Worm (Caenorhabditis elegans) whole organism, midembryonic: ENCODE measurements around the gene cpg-1.

Experiments
- T22C8.4 ChIP-seq: fragments of 200-800 bp; sonication (Bioruptor generic); IDR thresholded peaks from 2 replicates; pipeline ENCODE4 v1.3.6; 2022; ENCODE audit warnings: missing genetic modification characterization, missing compliant biosample characterization
- cog-1 ChIP-seq: sonication (generic microtip); optimal IDR thresholded peaks from 2 replicates; lab custom pipeline; 2016; ENCODE audit warnings: missing genetic modification characterization, missing compliant biosample characterization
- flt-1 ChIP-seq: fragments of 200-800 bp; sonication (Bioruptor generic); IDR thresholded peaks from 2 replicates; pipeline ENCODE4 v1.3.6; 2022; ENCODE audit warnings: missing genetic modification characterization, missing compliant biosample characterization
- klf-2 ChIP-seq: fragments of 200-800 bp; sonication (Bioruptor generic); conservative IDR thresholded peaks from 2 replicates; pipeline ENCODE4 v1.3.6; 2022; ENCODE audit warnings: missing genetic modification reagents, missing genetic modification characterization, missing compliant biosample characterization
- med-1 ChIP-seq: sonication (generic microtip); optimal IDR thresholded peaks from 2 replicates; lab custom pipeline; 2017; ENCODE audit warnings: missing genetic modification characterization, mild to moderate bottlenecking, missing compliant biosample characterization, antibody characterized with exemption, missing genetic modification reagents; ENCODE audit not compliant: insufficient read depth
- ref-1 ChIP-seq: fragments of 200-800 bp; sonication (Bioruptor generic); conservative IDR thresholded peaks from 2 replicates; pipeline ENCODE4 v1.3.6; 2022; ENCODE audit warnings: missing genetic modification reagents, missing genetic modification characterization, missing compliant biosample characterization
- tab-1 ChIP-seq: fragments of 200-800 bp; sonication (Bioruptor generic); IDR thresholded peaks from 2 replicates; pipeline ENCODE4 v1.3.6; 2022; ENCODE audit warnings: missing genetic modification characterization, missing compliant biosample characterization
- ztf-23 ChIP-seq: fragments of 200-800 bp; sonication (Bioruptor generic); IDR thresholded peaks from 2 replicates; pipeline ENCODE4 v1.3.6; 2022; ENCODE audit warnings: missing genetic modification reagents, missing genetic modification characterization, missing compliant biosample characterization
- ztf-29 ChIP-seq: fragments of 200-800 bp; sonication (Bioruptor generic); IDR thresholded peaks from 2 replicates; pipeline ENCODE4 v1.3.6; 2022; ENCODE audit warnings: missing genetic modification reagents, missing genetic modification characterization, missing compliant biosample characterization

The cpg-1 gene

ce11 chrIII:4453301-4453700 lies 35.9 kb upstream of the cpg-1 start:
- TF ChIP-seq T22C8.4 (GFP tag; lab: Robert Waterston, UW) (no peak), flt-1 (GFP tag; lab: Robert Waterston, UW) (no peak), ztf-29 (GFP tag; lab: Robert Waterston, UW) (no peak), tab-1 (GFP tag; lab: Robert Waterston, UW) (no peak), med-1 (GFP tag; lab: Kevin White, UChicago) (no peak), ztf-23 (GFP tag; lab: Robert Waterston, UW) (no peak), klf-2 (GFP tag; lab: Robert Waterston, UW) (no peak), ref-1 (GFP tag; lab: Robert Waterston, UW) (no peak)

ce11 chrIII:4453768-4454167 lies 35.4 kb upstream of the cpg-1 start:
- TF ChIP-seq cog-1 (no peak), med-1 (GFP tag; lab: Kevin White, UChicago) (no peak), ref-1 (GFP tag; lab: Robert Waterston, UW) (no peak), flt-1 (GFP tag; lab: Robert Waterston, UW) (no peak), klf-2 (GFP tag; lab: Robert Waterston, UW) (no peak), ztf-29 (GFP tag; lab: Robert Waterston, UW) (no peak), T22C8.4 (GFP tag; lab: Robert Waterston, UW) (no peak), tab-1 (GFP tag; lab: Robert Waterston, UW) (no peak), ztf-23 (GFP tag; lab: Robert Waterston, UW) (no peak)

- no peak for TF ChIP-seq ztf-29 (GFP tag; lab: Robert Waterston, UW)
- no peak for TF ChIP-seq cog-1
- TF ChIP-seq ztf-23 (GFP tag; lab: Robert Waterston, UW) = no peak
- TF ChIP-seq med-1 (GFP tag; lab: Kevin White, UChicago) = no peak
These were observed 34.2 kb upstream of the cpg-1 start for ce11 chrIII:4454919-4455318.

ce11 chrIII:4456579-4456978 lies 32.6 kb upstream of the cpg-1 start:
- no peak for TF ChIP-seq ztf-23 (GFP tag; lab: Robert Waterston, UW)
- TF ChIP-seq tab-1 (GFP tag; lab: Robert Waterston, UW) = no peak

- TF ChIP-seq klf-2 (GFP tag; lab: Robert Waterston, UW) (no peak), tab-1 (GFP tag; lab: Robert Waterston, UW) (0 out of 2 replicates have a peak, but pooled peaks have one; percentile 36), med-1 (GFP tag; lab: Kevin White, UChicago) (no peak), cog-1 (no peak)
These were observed 28.9 kb upstream of the cpg-1 start for ce11 chrIII:4460242-4460641.

ce11 chrIII:4461337-4461736 lies 27.8 kb upstream of the cpg-1 start:
- TF ChIP-seq klf-2 (GFP tag; lab: Robert Waterston, UW) (no peak), ref-1 (GFP tag; lab: Robert Waterston, UW) (no peak), cog-1 (no peak), med-1 (GFP tag; lab: Kevin White, UChicago) (no peak), tab-1 (GFP tag; lab: Robert Waterston, UW) (no peak), flt-1 (GFP tag; lab: Robert Waterston, UW) (no peak), T22C8.4 (GFP tag; lab: Robert Waterston, UW) (no peak), ztf-29 (GFP tag; lab: Robert Waterston, UW) (no peak), ztf-23 (GFP tag; lab: Robert Waterston, UW) (no peak)

ce11 chrIII:4467277-4467676 lies 21.9 kb upstream of the cpg-1 start, which contains the start of gene ndg-4:
TSS of gene ndg-4 (minus strand) at chrIII:4467377.
- TF ChIP-seq ref-1 (GFP tag; lab: Robert Waterston, UW) = no peak
- TF ChIP-seq ztf-29 (GFP tag; lab: Robert Waterston, UW) = no peak
- no peak for TF ChIP-seq T22C8.4 (GFP tag; lab: Robert Waterston, UW)
- no peak for TF ChIP-seq flt-1 (GFP tag; lab: Robert Waterston, UW)
- no peak for TF ChIP-seq med-1 (GFP tag; lab: Kevin White, UChicago)
- TF ChIP-seq cog-1 = no peak
- TF ChIP-seq tab-1 (GFP tag; lab: Robert Waterston, UW) = no peak
- no peak for TF ChIP-seq ztf-23 (GFP tag; lab: Robert Waterston, UW)
- no peak for TF ChIP-seq klf-2 (GFP tag; lab: Robert Waterston, UW)

ce11 chrIII:4468390-4468789 lies 20.8 kb upstream of the cpg-1 start:
- TF ChIP-seq klf-2 (GFP tag; lab: Robert Waterston, UW) (no peak), ztf-23 (GFP tag; lab: Robert Waterston, UW) (no peak), ztf-29 (GFP tag; lab: Robert Waterston, UW) (no peak), ref-1 (GFP tag; lab: Robert Waterston, UW) (no peak), med-1 (GFP tag; lab: Kevin White, UChicago) (no peak), cog-1 (no peak), tab-1 (GFP tag; lab: Robert Waterston, UW) (no peak), T22C8.4 (GFP tag; lab: Robert Waterston, UW) (no peak), flt-1 (GFP tag; lab: Robert Waterston, UW) (no peak)

ce11 chrIII:4468812-4469211 lies 20.3 kb upstream of the cpg-1 start, which contains the start of gene mstr-2:
TSS of gene mstr-2 (plus strand) at chrIII:4469112.
- TF ChIP-seq flt-1 (GFP tag; lab: Robert Waterston, UW) (no peak), med-1 (GFP tag; lab: Kevin White, UChicago) (no peak), klf-2 (GFP tag; lab: Robert Waterston, UW) (no peak), cog-1 (no peak), T22C8.4 (GFP tag; lab: Robert Waterston, UW) (no peak), ref-1 (GFP tag; lab: Robert Waterston, UW) (no peak), tab-1 (GFP tag; lab: Robert Waterston, UW) (no peak), ztf-29 (GFP tag; lab: Robert Waterston, UW) (no peak), ztf-23 (GFP tag; lab: Robert Waterston, UW) (no peak)

- TF ChIP-seq ztf-23 (GFP tag; lab: Robert Waterston, UW) = peak; percentile 88
- peak; percentile 81 for TF ChIP-seq cog-1
- peak; percentile 78 for TF ChIP-seq med-1 (GFP tag; lab: Kevin White, UChicago)
- TF ChIP-seq flt-1 (GFP tag; lab: Robert Waterston, UW) = peak; percentile 97
- peak; percentile 83; the same call in 1 of the 2 replicates for TF ChIP-seq ztf-29 (GFP tag; lab: Robert Waterston, UW)
- TF ChIP-seq ref-1 (GFP tag; lab: Robert Waterston, UW) = peak; percentile 94
- TF ChIP-seq T22C8.4 (GFP tag; lab: Robert Waterston, UW) = peak; percentile 94
- peak; percentile 91 for TF ChIP-seq klf-2 (GFP tag; lab: Robert Waterston, UW)
- TF ChIP-seq tab-1 (GFP tag; lab: Robert Waterston, UW) = peak; percentile 97
These were observed 18.4 kb upstream of the cpg-1 start for ce11 chrIII:4470793-4471192.
